Worm (Caenorhabditis elegans) whole organism, L2 larva: ENCODE data around the gene zhp-4.

Source experiments
- C34F6.9 ChIP-seq: fragments of 150-350 bp; optimal IDR thresholded peaks from 2 replicates; lab custom pipeline; 2014; ENCODE audit warnings: missing biosample characterization, missing genetic modification characterization
- F13H6.1 ChIP-seq: sonication (generic microtip); optimal IDR thresholded peaks from 2 replicates; lab custom pipeline; 2016; ENCODE audit warnings: missing genetic modification characterization, missing compliant biosample characterization
- R02D3.7 ChIP-seq: fragments of 150-350 bp; optimal IDR thresholded peaks from 2 replicates; lab custom pipeline; 2014; ENCODE audit warnings: missing biosample characterization, missing genetic modification characterization
- alr-1 ChIP-seq: fragments of 150-350 bp; optimal IDR thresholded peaks from 2 replicates; lab custom pipeline; 2014; ENCODE audit warnings: missing biosample characterization, missing genetic modification characterization
- aly-2 ChIP-seq: fragments of 150-350 bp; optimal IDR thresholded peaks from 2 replicates; lab custom pipeline; 2014; ENCODE audit warnings: missing biosample characterization, missing genetic modification characterization
- ama-1 ChIP-seq: fragments of 150-350 bp; optimal IDR thresholded peaks from 2 replicates; lab custom pipeline; 2018; ENCODE audit warnings: inconsistent platforms
- blmp-1 ChIP-seq: sonication (generic microtip); optimal IDR thresholded peaks from 2 replicates; lab custom pipeline; 2017; ENCODE audit warnings: missing genetic modification characterization, mild to moderate bottlenecking, missing compliant biosample characterization, antibody characterized with exemption, moderate library complexity; ENCODE audit not compliant: insufficient read depth
- ceh-16 ChIP-seq: fragments of 150-350 bp; optimal IDR thresholded peaks from 2 replicates; lab custom pipeline; 2014; ENCODE audit warnings: missing biosample characterization, missing genetic modification characterization
- ceh-82 ChIP-seq: fragments of 150-350 bp; optimal IDR thresholded peaks from 2 replicates; lab custom pipeline; 2014; ENCODE audit warnings: missing biosample characterization, missing genetic modification characterization
- egl-27 ChIP-seq: sonication (generic microtip); optimal IDR thresholded peaks from 3 replicates; lab custom pipeline; 2017; ENCODE audit warnings: missing biosample characterization, missing genetic modification reagents, missing genetic modification characterization
- elt-1 ChIP-seq: fragments of 150-350 bp; optimal IDR thresholded peaks from 2 replicates; lab custom pipeline; 2014; ENCODE audit warnings: missing biosample characterization, missing genetic modification characterization
- fos-1 ChIP-seq: fragments of 150-350 bp; optimal IDR thresholded peaks from 2 replicates; lab custom pipeline; 2014; ENCODE audit warnings: missing biosample characterization, missing genetic modification characterization
- lin-13 ChIP-seq: fragments of 150-350 bp; optimal IDR thresholded peaks from 2 replicates; lab custom pipeline; 2014; ENCODE audit warnings: missing biosample characterization, missing genetic modification reagents, missing genetic modification characterization
- lin-39 ChIP-seq: fragments of 150-350 bp; optimal IDR thresholded peaks from 2 replicates; lab custom pipeline; 2014; ENCODE audit warnings: missing biosample characterization, missing genetic modification reagents, missing genetic modification characterization
- lsy-2 ChIP-seq, 2 experiments: fragments of 150-350 bp in 1 of 2; sonication (generic microtip) in 1 of 2; optimal IDR thresholded peaks; 2 replicates each; lab custom pipeline; 2014 to 2017; ENCODE audit warnings: missing biosample characterization in 2 of 2, missing genetic modification characterization in 2 of 2
- mbf-1 ChIP-seq: sonication (generic microtip); optimal IDR thresholded peaks from 2 replicates; lab custom pipeline; 2017; ENCODE audit warnings: missing biosample characterization, missing genetic modification characterization
- mdl-1 ChIP-seq, 2 experiments: fragments of 150-350 bp in 1 of 2; sonication (generic microtip) in 1 of 2; optimal IDR thresholded peaks; 2 replicates each; lab custom pipeline; 2017; ENCODE audit warnings: missing biosample characterization in 2 of 2, missing genetic modification characterization in 2 of 2
- nhr-10 ChIP-seq: sonication (generic microtip); optimal IDR thresholded peaks from 2 replicates; lab custom pipeline; 2017; ENCODE audit warnings: missing biosample characterization, missing genetic modification characterization
- nhr-11 ChIP-seq: fragments of 150-350 bp; optimal IDR thresholded peaks from 2 replicates; lab custom pipeline; 2014; ENCODE audit warnings: missing biosample characterization, missing genetic modification characterization
- nhr-12 ChIP-seq: fragments of 150-350 bp; optimal IDR thresholded peaks from 2 replicates; lab custom pipeline; 2014; ENCODE audit warnings: missing biosample characterization, missing genetic modification characterization
- nhr-129 ChIP-seq: fragments of 150-350 bp; optimal IDR thresholded peaks from 2 replicates; lab custom pipeline; 2014; ENCODE audit warnings: missing biosample characterization, missing genetic modification characterization
- nhr-23 ChIP-seq: fragments of 150-350 bp; optimal IDR thresholded peaks from 2 replicates; lab custom pipeline; 2014; ENCODE audit warnings: missing biosample characterization, missing genetic modification reagents, missing genetic modification characterization
- nhr-25 ChIP-seq: fragments of 150-350 bp; sonication (generic microtip); optimal IDR thresholded peaks from 3 replicates; lab custom pipeline; 2014; ENCODE audit warnings: missing biosample characterization, missing genetic modification characterization
- nhr-77 ChIP-seq: fragments of 150-350 bp; optimal IDR thresholded peaks from 2 replicates; lab custom pipeline; 2014; ENCODE audit warnings: missing biosample characterization, missing genetic modification characterization
- peb-1 ChIP-seq: fragments of 150-350 bp; optimal IDR thresholded peaks from 2 replicates; lab custom pipeline; 2014; ENCODE audit warnings: missing biosample characterization, missing genetic modification characterization
- sem-4 ChIP-seq: fragments of 150-350 bp; optimal IDR thresholded peaks from 2 replicates; lab custom pipeline; 2014; ENCODE audit warnings: missing biosample characterization, missing genetic modification reagents, missing genetic modification characterization
- snpc-4 ChIP-seq: fragments of 150-350 bp; optimal IDR thresholded peaks from 2 replicates; lab custom pipeline; 2014; ENCODE audit warnings: missing biosample characterization, missing genetic modification characterization
- unc-39 ChIP-seq: fragments of 150-350 bp; optimal IDR thresholded peaks from 2 replicates; lab custom pipeline; 2014; ENCODE audit warnings: missing biosample characterization, missing genetic modification characterization
- unc-55 ChIP-seq: fragments of 150-350 bp; sonication (generic microtip); optimal IDR thresholded peaks from 3 replicates; lab custom pipeline; 2014; ENCODE audit warnings: missing biosample characterization, missing genetic modification reagents, missing genetic modification characterization
- unc-62 ChIP-seq: fragments of 150-350 bp; optimal IDR thresholded peaks from 2 replicates; lab custom pipeline; 2014; ENCODE audit warnings: missing biosample characterization, missing genetic modification reagents, missing genetic modification characterization
- ztf-1 ChIP-seq: fragments of 200-800 bp; sonication (Bioruptor generic); conservative IDR thresholded peaks from 2 replicates; pipeline ENCODE4 v1.3.6; 2022; ENCODE audit warnings: missing genetic modification characterization, missing compliant biosample characterization
- ztf-4 ChIP-seq: fragments of 150-350 bp; optimal IDR thresholded peaks from 2 replicates; lab custom pipeline; 2014; ENCODE audit warnings: missing biosample characterization, missing genetic modification characterization

zhp-4 gene

DNA sequence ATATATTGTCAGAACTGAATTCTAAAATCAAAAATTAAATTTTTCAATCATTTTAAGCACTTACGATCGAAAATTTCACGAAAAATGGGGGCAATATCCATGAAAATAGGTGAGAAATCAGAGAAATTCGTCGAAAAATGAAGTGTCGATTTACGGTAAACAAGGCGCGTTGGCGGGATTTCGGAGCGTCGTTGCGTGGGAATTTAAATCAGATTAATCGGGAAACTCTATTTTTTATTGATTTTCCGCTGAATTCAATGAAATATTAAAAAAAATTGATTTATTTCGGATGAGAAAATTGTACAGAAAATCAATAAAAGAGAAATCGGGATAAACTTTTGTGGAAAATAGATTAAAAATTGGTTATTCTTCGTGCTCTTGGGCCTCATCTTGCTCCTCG, 17.7 kb upstream of the zhp-4 start, which contains the start of gene Y39B6A.13 (continued):
- no peak for TF ChIP-seq nhr-10 (tag; lab: Kevin White, UChicago)
- TF ChIP-seq C34F6.9 (tag; lab: Kevin White, UChicago) = peak; percentile 30
- TF ChIP-seq unc-55 (GFP tag; lab: Kevin White, UChicago) = peak; percentile 61
- no peak for TF ChIP-seq mbf-1 (tag; lab: Kevin White, UChicago)
- TF ChIP-seq, all 48 proteins: peak for 8

DNA sequence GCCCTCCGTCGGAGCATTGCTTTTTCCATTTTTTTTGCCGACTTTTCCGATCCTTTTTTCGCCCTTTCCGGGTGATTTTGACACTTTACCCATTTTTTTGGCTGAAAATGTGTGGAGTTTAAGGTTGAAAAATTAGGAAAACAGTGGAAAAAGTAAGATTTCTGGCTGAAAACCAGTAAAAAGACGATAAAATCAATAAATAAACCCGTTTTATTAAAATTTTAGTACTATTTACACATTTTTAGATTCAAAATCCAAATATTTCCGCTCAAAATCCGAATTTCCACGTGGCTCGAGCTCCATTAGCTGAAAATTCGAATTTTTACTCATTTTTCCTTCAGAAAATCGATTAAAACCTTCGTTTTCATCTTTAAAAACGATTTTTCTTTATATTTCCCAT, 16.7 kb upstream of the zhp-4 start, which contains the start of gene pro-3:
TSS of gene pro-3 (minus strand) at position 101 of the 400 bp plus-strand sequence.
- no peak for TF ChIP-seq lin-13 (GFP tag; lab: Kevin White, UChicago)

DNA sequence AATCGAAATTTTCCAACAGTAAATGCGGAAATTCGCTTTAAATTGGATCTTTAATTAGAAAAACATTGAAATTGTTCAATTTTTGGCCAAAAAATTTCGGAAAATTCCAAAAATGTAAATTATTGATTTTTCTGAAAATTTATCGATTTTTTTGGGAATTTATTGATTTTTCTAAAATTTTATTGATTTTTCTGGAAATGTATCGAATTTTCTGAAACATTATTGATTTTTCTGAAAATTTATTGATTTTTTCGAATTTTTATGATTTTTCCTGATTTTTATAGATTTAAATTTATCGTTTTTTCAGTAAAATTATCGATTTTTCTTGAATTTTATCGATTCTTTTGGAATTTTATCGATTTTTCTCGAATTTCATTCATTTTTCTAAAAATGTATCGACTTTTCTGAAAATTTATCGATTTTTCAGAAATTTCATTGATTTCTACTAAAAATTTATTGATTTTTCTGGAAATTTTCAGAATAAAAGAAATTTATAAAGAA, 15.3 kb upstream of the zhp-4 start:
- no peak for TF ChIP-seq fos-1 (tag; lab: Kevin White, UChicago)
- TF ChIP-seq nhr-12 (tag; lab: Kevin White, UChicago) = no peak
- no peak for TF ChIP-seq lin-39 (tag; lab: Kevin White, UChicago)
- TF ChIP-seq unc-55 (GFP tag; lab: Kevin White, UChicago) = no peak
- TF ChIP-seq aly-2 = no peak
- no peak for TF ChIP-seq snpc-4 (tag; lab: Kevin White, UChicago)
- TF ChIP-seq F13H6.1 (tag; lab: Kevin White, UChicago) = no peak
- TF ChIP-seq sem-4 (tag; lab: Kevin White, UChicago) = no peak
- no peak for TF ChIP-seq egl-27 (tag; lab: Kevin White, UChicago)
- no peak for TF ChIP-seq nhr-23
- TF ChIP-seq peb-1 (tag; lab: Kevin White, UChicago) = no peak
- TF ChIP-seq alr-1 = no peak
- TF ChIP-seq mdl-1 (tag; optimal IDR thresholded peaks at IDR 0.05; lab: Kevin White, UChicago) = no peak
- no peak for TF ChIP-seq ztf-4 (tag; lab: Kevin White, UChicago)
- TF ChIP-seq nhr-129 = no peak
- no peak for TF ChIP-seq blmp-1
- TF ChIP-seq ceh-82 (tag; lab: Kevin White, UChicago) = no peak
- no peak for TF ChIP-seq nhr-77 (tag; lab: Kevin White, UChicago)

DNA sequence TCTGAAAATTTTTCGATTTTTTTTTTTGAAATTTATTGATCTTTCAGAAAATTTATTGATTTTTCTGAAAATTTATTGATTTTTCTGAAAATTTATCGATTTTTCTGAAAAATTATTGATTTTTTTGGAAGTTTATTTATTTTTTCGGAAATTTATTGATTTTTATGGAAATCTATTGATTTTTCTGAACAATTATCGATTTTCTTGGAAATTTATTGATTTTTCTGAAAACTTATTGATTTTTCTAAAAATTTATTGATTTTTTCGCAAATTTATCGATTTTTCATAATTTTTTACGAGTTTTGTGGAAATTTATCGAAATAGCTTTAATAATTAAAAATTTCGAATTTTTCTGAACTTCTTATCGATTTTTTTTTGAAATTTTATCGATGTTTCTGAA, 5.5 kb upstream of the zhp-4 start:
- TF ChIP-seq nhr-129 (no peak), ceh-82 (tag; lab: Kevin White, UChicago) (no peak), lin-39 (tag; lab: Kevin White, UChicago) (no peak), lsy-2 (tag; optimal IDR thresholded peaks at IDR 0.05; lab: Kevin White, UChicago) (no peak), blmp-1 (no peak), unc-39 (tag; lab: Kevin White, UChicago) (no peak), mdl-1 (tag; optimal IDR thresholded peaks at IDR 0.05; lab: Kevin White, UChicago) (no peak), nhr-11 (tag; lab: Kevin White, UChicago) (no peak), elt-1 (no peak), mbf-1 (tag; lab: Kevin White, UChicago) (no peak), sem-4 (tag; lab: Kevin White, UChicago) (no peak), ceh-16 (no peak), snpc-4 (tag; lab: Kevin White, UChicago) (no peak), lin-13 (GFP tag; lab: Kevin White, UChicago) (no peak), ama-1 (lab: Kevin White, UChicago) (no peak), nhr-25 (tag; lab: Kevin White, UChicago) (no peak), alr-1 (no peak)

DNA sequence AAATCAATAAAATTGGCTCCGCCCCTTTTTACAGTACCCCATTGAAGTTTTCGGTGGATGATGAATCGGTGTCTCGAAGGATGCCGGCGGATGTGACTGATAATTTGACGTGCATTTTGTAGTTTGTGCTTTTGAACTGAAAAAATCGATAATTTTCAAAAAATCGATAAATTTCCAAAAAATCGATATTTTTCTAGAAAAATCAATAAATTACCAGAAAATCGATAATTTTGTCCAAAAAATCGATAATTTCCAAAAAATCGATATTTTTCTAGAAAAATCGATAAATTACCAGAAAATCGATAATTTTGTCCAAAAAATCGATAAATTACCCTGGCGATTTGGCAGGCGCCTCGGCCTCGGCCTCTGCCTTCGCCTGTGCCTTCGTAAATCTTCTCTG, 2.1 kb downstream of the zhp-4 start:
- TF ChIP-seq snpc-4 (tag; lab: Kevin White, UChicago) (no peak), unc-62 (GFP tag; lab: Kevin White, UChicago) (no peak), ztf-1 (GFP tag; lab: Robert Waterston, UW) (no peak), R02D3.7 (tag; lab: Kevin White, UChicago) (no peak), ztf-4 (tag; lab: Kevin White, UChicago) (no peak), egl-27 (tag; lab: Kevin White, UChicago) (no peak)

DNA sequence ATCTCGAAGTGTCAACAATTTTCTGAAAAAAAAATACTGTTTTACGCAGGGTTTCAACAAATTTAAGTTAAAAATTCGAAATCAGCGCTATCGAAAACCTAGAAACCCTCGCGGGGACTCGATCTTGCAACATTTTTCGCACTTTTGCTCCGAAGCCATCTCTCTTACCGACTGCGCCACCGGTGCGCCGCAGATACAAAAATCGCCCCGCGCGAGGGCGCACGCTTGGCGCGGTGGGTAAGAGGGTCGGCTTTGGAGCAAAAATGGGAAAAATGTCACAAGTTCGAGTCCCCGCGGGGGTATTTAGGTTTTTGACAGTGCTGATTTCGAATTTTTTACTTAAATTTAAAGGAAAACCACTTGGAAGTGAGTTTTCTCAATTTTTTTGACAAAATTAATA, 10.7 kb downstream of the zhp-4 start:
- TF ChIP-seq C34F6.9 (tag; lab: Kevin White, UChicago) = no peak
- no peak for TF ChIP-seq mdl-1 (tag; optimal IDR thresholded peaks at IDR 0.05; lab: Kevin White, UChicago)
- TF ChIP-seq alr-1 = no peak
- TF ChIP-seq nhr-11 (tag; lab: Kevin White, UChicago) = no peak
- TF ChIP-seq peb-1 (tag; lab: Kevin White, UChicago) = no peak
- no peak for TF ChIP-seq ama-1 (lab: Kevin White, UChicago)
- no peak for TF ChIP-seq ceh-82 (tag; lab: Kevin White, UChicago)
- TF ChIP-seq, all 48 proteins: peak for 0
